Worm (Caenorhabditis elegans): Measurements from ENCODE around the gene eak-7.

Gene eak-7

ce11 chrIV:12565933-12566540 lies at the start of gene eak-7:
Gene eak-7, minus strand, starts transcription at chrIV:12565983.
- peak; percentile 50 for TF ChIP-seq unc-55 (GFP tag; optimal IDR thresholded peaks at IDR 0.05)
- no peak for TF ChIP-seq zag-1 (tag; optimal IDR thresholded peaks at IDR 0.05)
- TF ChIP-seq C34F6.9 (tag; optimal IDR thresholded peaks at IDR 0.05) = peak; percentile 55
- TF ChIP-seq gmeb-1 (tag; optimal IDR thresholded peaks at IDR 0.05) = no peak
- no peak for TF ChIP-seq sma-3 (GFP tag; optimal IDR thresholded peaks at IDR 0.05)
- TF ChIP-seq nhr-21 (tag; optimal IDR thresholded peaks at IDR 0.05) = no peak
- TF ChIP-seq mdl-1 (tag; optimal IDR thresholded peaks at IDR 0.05) = no peak
- no peak for TF ChIP-seq dmd-4 (tag; optimal IDR thresholded peaks at IDR 0.05)
- no peak for TF ChIP-seq lin-11 (tag; optimal IDR thresholded peaks at IDR 0.05)
- TF ChIP-seq fos-1 (tag; optimal IDR thresholded peaks at IDR 0.05) = peak; percentile 15
- TF ChIP-seq snpc-4 (tag; optimal IDR thresholded peaks at IDR 0.05) = no peak
- TF ChIP-seq nhr-11 (tag; optimal IDR thresholded peaks at IDR 0.05) = no peak
- no peak for TF ChIP-seq blmp-1 (tag; optimal IDR thresholded peaks at IDR 0.05; ENCODE audit: insufficient read depth)
- no peak for TF ChIP-seq elt-1 (tag; optimal IDR thresholded peaks at IDR 0.05)
- TF ChIP-seq crh-2 (tag; optimal IDR thresholded peaks at IDR 0.05) = peak; percentile 4
- TF ChIP-seq unc-62 (GFP tag; optimal IDR thresholded peaks at IDR 0.05) = no peak
- TF ChIP-seq ztf-11 (tag; optimal IDR thresholded peaks at IDR 0.05) = no peak
- TF ChIP-seq nhr-12 (tag; optimal IDR thresholded peaks at IDR 0.05) = no peak
- no peak for TF ChIP-seq skn-1 (tag; optimal IDR thresholded peaks at IDR 0.05)

- TF ChIP-seq snpc-4 (tag; optimal IDR thresholded peaks at IDR 0.05) = no peak
- TF ChIP-seq F13H6.1 (tag; optimal IDR thresholded peaks at IDR 0.05) = peak; percentile 27
- peak; percentile 17 for TF ChIP-seq C34F6.9 (tag; optimal IDR thresholded peaks at IDR 0.05)
- TF ChIP-seq nhr-129 (tag; optimal IDR thresholded peaks at IDR 0.05) = peak; percentile 33
- TF ChIP-seq aly-2 (tag; optimal IDR thresholded peaks at IDR 0.05) = no peak
Observed at ce11 chrIV:12615122-12615745, 49.5 kb upstream of the eak-7 start.

- no peak for TF ChIP-seq nhr-6 (tag; optimal IDR thresholded peaks at IDR 0.05)
- TF ChIP-seq skn-1 (tag; optimal IDR thresholded peaks at IDR 0.05) = no peak
- TF ChIP-seq C34F6.9 (tag; optimal IDR thresholded peaks at IDR 0.05) = no peak
- TF ChIP-seq ceh-16 (tag; optimal IDR thresholded peaks at IDR 0.05) = no peak
- no peak for TF ChIP-seq alr-1 (tag; optimal IDR thresholded peaks at IDR 0.05)
- no peak for TF ChIP-seq R02D3.7 (tag; optimal IDR thresholded peaks at IDR 0.05)
- TF ChIP-seq dmd-4 (tag; optimal IDR thresholded peaks at IDR 0.05) = no peak
- TF ChIP-seq elt-1 (tag; optimal IDR thresholded peaks at IDR 0.05) = no peak
- no peak for TF ChIP-seq mab-5 (tag; optimal IDR thresholded peaks at IDR 0.05)
- TF ChIP-seq Y55F3AM.14 (GFP tag; optimal IDR thresholded peaks at IDR 0.05) = no peak
- no peak for TF ChIP-seq lin-13 (GFP tag; optimal IDR thresholded peaks at IDR 0.05)
- TF ChIP-seq aly-2 (tag; optimal IDR thresholded peaks at IDR 0.05) = no peak
- TF ChIP-seq elt-3 (tag; optimal IDR thresholded peaks at IDR 0.05) = no peak
- no peak for TF ChIP-seq nhr-10 (tag; optimal IDR thresholded peaks at IDR 0.05)
- TF ChIP-seq nhr-23 (tag; optimal IDR thresholded peaks at IDR 0.05) = no peak
- no peak for TF ChIP-seq gmeb-1 (tag; optimal IDR thresholded peaks at IDR 0.05)
- TF ChIP-seq lin-11 (tag; optimal IDR thresholded peaks at IDR 0.05) = no peak
Observed at ce11 chrIV:12614624-12615023, 48.8 kb upstream of the eak-7 start, which contains the start of gene efa-6. Gene efa-6, minus strand, starts transcription at chrIV:12614724.

ce11 chrIV:12605401-12605800 lies 39.6 kb upstream of the eak-7 start, which contains the start of gene Y55D9A.2:
Gene Y55D9A.2, minus strand, starts transcription at chrIV:12605431.
- TF ChIP-seq nhr-23 (tag; optimal IDR thresholded peaks at IDR 0.05) = no peak
- no peak for TF ChIP-seq elt-1 (tag; optimal IDR thresholded peaks at IDR 0.05)
- TF ChIP-seq nhr-6 (tag; optimal IDR thresholded peaks at IDR 0.05) = no peak
- TF ChIP-seq lsy-2 (tag; optimal IDR thresholded peaks at IDR 0.05) = peak in 1 of 2 experiments; percentile 67
- TF ChIP-seq ztf-11 (tag; optimal IDR thresholded peaks at IDR 0.05) = no peak
- peak; percentile 46 for TF ChIP-seq unc-55 (GFP tag; optimal IDR thresholded peaks at IDR 0.05)
- TF ChIP-seq gmeb-1 (tag; optimal IDR thresholded peaks at IDR 0.05) = peak; percentile 63
- TF ChIP-seq fos-1 (tag; optimal IDR thresholded peaks at IDR 0.05) = peak; percentile 29
- no peak for TF ChIP-seq nhr-10 (tag; optimal IDR thresholded peaks at IDR 0.05)
- peak; percentile 50 for TF ChIP-seq C34F6.9 (tag; optimal IDR thresholded peaks at IDR 0.05)

ce11 chrIV:12600941-12601340 lies 35.2 kb upstream of the eak-7 start:
- no peak for TF ChIP-seq lsy-2 (tag; optimal IDR thresholded peaks at IDR 0.05)
- TF ChIP-seq ama-1 (optimal IDR thresholded peaks at IDR 0.05) = no peak
- peak; percentile 85 for TF ChIP-seq fos-1 (tag; optimal IDR thresholded peaks at IDR 0.05)
- TF ChIP-seq blmp-1 (tag; optimal IDR thresholded peaks at IDR 0.05; ENCODE audit: insufficient read depth) = no peak
- no peak for TF ChIP-seq mab-5 (tag; optimal IDR thresholded peaks at IDR 0.05)
- peak; percentile 44 for TF ChIP-seq sma-9 (GFP tag; optimal IDR thresholded peaks at IDR 0.05)
- no peak for TF ChIP-seq sma-9 (tag; optimal IDR thresholded peaks at IDR 0.05)
- peak; percentile 25 for TF ChIP-seq crh-2 (tag; optimal IDR thresholded peaks at IDR 0.05)
- TF ChIP-seq nhr-10 (tag; optimal IDR thresholded peaks at IDR 0.05) = no peak
- TF ChIP-seq C34F6.9 (tag; optimal IDR thresholded peaks at IDR 0.05) = no peak
- no peak for TF ChIP-seq zag-1 (tag; optimal IDR thresholded peaks at IDR 0.05)
- TF ChIP-seq lin-39 (tag; optimal IDR thresholded peaks at IDR 0.05) = no peak
